Worm (Caenorhabditis elegans) whole organism, L3 larva: ENCODE measurements around the gene T05A8.6.

ENCODE experiments used
- aly-2 ChIP-seq: fragments of 150-350 bp; optimal IDR thresholded peaks from 2 replicates; lab custom pipeline; 2014; ENCODE audit warnings: missing biosample characterization, missing genetic modification characterization
- fos-1 ChIP-seq: fragments of 150-350 bp; optimal IDR thresholded peaks from 2 replicates; lab custom pipeline; 2014; ENCODE audit warnings: missing biosample characterization, missing genetic modification characterization
- lin-39 ChIP-seq: fragments of 150-350 bp; optimal IDR thresholded peaks from 2 replicates; lab custom pipeline; 2018; ENCODE audit warnings: missing biosample characterization, missing genetic modification reagents, missing genetic modification characterization

ce11 chrII:2702757-2703156 is 36.8 kb downstream of the T05A8.6 start, which contains the start of gene sri-60:
- no peak for TF ChIP-seq fos-1
- no peak for TF ChIP-seq lin-39
- TF ChIP-seq aly-2 (tag; lab: Kevin White, UChicago): no peak
